Fruit fly (Drosophila melanogaster) whole organism, adult: ENCODE results near the gene BCAS2.

Experiments used
- CG1620 ChIP-seq: fragments of 200-800 bp; sonication (Bioruptor generic); optimal IDR thresholded peaks from 2 replicates; lab custom pipeline; 2016; ENCODE audit warnings: missing biosample characterization, missing genetic modification characterization
- CG5204 ChIP-seq: fragments of 200-800 bp; sonication (Bioruptor generic); optimal IDR thresholded peaks from 2 replicates; lab custom pipeline; 2016; ENCODE audit warnings: missing biosample characterization, missing genetic modification characterization
- Clk ChIP-seq: fragments of 200-800 bp; sonication (Bioruptor generic); optimal IDR thresholded peaks from 2 replicates; lab custom pipeline; 2017; ENCODE audit warnings: missing biosample characterization, missing genetic modification characterization
- Hr96 ChIP-seq: fragments of 200-800 bp; sonication (Bioruptor generic); optimal IDR thresholded peaks from 2 replicates; lab custom pipeline; 2016; ENCODE audit warnings: missing biosample characterization, missing genetic modification characterization
- cic ChIP-seq: fragments of 200-800 bp; sonication (Bioruptor generic); optimal IDR thresholded peaks from 2 replicates; lab custom pipeline; 2017; ENCODE audit warnings: missing biosample characterization, mild to moderate bottlenecking, missing genetic modification characterization, moderate library complexity
- cnc ChIP-seq, 2 experiments: fragments of >200 bp; optimal IDR thresholded peaks; 2 replicates each; lab custom pipeline; 2017
- kay ChIP-seq: fragments of 200-800 bp; sonication (Bioruptor generic); peaks from one replicate; lab custom pipeline; 2016; ENCODE audit warnings: missing biosample characterization, missing genetic modification characterization, borderline replicate concordance
- ovo ChIP-seq: fragments of 200-800 bp; sonication (Bioruptor generic); optimal IDR thresholded peaks from 2 replicates; lab custom pipeline; 2016; ENCODE audit warnings: missing biosample characterization, missing genetic modification characterization
- pad ChIP-seq: fragments of 200-800 bp; sonication (Bioruptor generic); optimal IDR thresholded peaks from 3 replicates; lab custom pipeline; 2017; ENCODE audit warnings: missing biosample characterization, missing genetic modification characterization, mild to moderate bottlenecking, moderate library complexity, missing genetic modification reagents

dm6 chr3R:27953890-27954289, 31.7 kb upstream of the BCAS2 start, which contains the start of gene CG4951:
- no peak for TF ChIP-seq CG5204 (GFP tag; lab: Kevin White, UChicago)
- no peak for TF ChIP-seq cnc (optimal IDR thresholded peaks at IDR 0.05; lab: Kevin White, UChicago)
- TF ChIP-seq kay (GFP tag; lab: Kevin White, UChicago), result no peak
- no peak for TF ChIP-seq Hr96 (GFP tag; lab: Kevin White, UChicago)
- TF ChIP-seq Clk (GFP tag; lab: Kevin White, UChicago), result no peak
- TF ChIP-seq CG1620 (GFP tag; lab: Kevin White, UChicago), result no peak
- TF ChIP-seq cic (GFP tag; lab: Kevin White, UChicago), result no peak
- TF ChIP-seq pad, result no peak
- no peak for TF ChIP-seq ovo
